Worm (Caenorhabditis elegans): ENCODE measurements around the gene cyp-23A1.

DNA sequence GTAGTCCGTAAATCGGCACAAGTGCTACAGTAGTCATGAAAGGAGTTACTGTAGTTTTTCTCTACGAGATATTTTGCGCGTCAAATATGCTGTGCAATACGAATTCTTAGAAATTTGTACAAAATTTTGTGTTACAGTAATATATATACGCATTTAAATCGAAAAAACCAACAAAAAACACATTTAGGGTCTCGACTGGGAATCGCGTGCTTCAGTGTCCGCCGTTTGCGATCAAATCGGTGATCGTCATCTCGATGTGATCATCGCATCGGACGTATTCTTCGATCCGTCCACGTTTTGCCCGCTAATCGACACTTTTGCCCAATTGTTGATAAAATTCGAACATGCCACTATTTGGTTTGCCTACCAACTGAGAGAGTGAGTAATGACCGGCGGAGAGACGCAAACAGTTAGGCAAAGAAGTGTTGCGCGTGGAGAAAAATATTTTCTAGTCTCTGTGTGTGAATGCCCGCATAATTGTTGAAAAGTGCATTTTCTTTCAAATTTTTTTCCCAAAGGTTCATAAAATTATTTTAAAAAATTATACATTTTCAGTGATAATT is 43.0 kb upstream of the cyp-23A1 start:
- no peak for TF ChIP-seq ztf-23 (GFP tag; IDR thresholded peaks at IDR 0.05)
- TF ChIP-seq flt-1 (GFP tag; IDR thresholded peaks at IDR 0.05) = no peak
- TF ChIP-seq klf-2 (GFP tag; conservative IDR thresholded peaks at IDR 0.05) = no peak
- no peak for TF ChIP-seq ztf-29 (GFP tag; IDR thresholded peaks at IDR 0.05)
- no peak for TF ChIP-seq tab-1 (GFP tag; IDR thresholded peaks at IDR 0.05)
- no peak for TF ChIP-seq ref-1 (GFP tag; conservative IDR thresholded peaks at IDR 0.05)

All from whole organism, midembryonic.